Worm (Caenorhabditis elegans): ENCODE measurements around the gene Y32G9A.2.

DNA sequence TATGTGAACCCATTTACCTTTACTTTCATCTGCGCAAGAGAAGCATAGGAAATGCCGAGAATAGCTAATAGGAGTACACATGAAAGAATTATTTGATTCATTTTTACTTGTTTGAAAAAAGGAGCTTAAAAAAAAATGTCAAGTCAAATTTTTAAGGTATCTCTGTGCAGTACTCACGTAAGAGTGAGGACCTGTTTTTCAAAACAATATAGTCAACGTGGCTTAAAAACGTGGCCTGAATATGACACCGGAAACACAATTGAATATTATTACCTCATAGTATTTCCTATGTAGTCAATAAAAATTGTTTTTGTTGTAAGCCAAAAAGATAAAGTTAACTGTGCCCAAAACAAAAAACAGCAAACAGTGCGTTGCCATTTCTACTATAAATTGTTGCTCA is 1.8 kb downstream of the Y32G9A.2 start, which contains the start of gene Y32G9A.12:
- TF ChIP-seq him-1 (tag; optimal IDR thresholded peaks at IDR 0.05) (no peak), W03F9.2 (tag; optimal IDR thresholded peaks at IDR 0.05) (no peak), dao-5 (tag; optimal IDR thresholded peaks at IDR 0.05) (no peak)
